Worm (Caenorhabditis elegans): ENCODE data around the gene try-8.

Gene try-8

DNA sequence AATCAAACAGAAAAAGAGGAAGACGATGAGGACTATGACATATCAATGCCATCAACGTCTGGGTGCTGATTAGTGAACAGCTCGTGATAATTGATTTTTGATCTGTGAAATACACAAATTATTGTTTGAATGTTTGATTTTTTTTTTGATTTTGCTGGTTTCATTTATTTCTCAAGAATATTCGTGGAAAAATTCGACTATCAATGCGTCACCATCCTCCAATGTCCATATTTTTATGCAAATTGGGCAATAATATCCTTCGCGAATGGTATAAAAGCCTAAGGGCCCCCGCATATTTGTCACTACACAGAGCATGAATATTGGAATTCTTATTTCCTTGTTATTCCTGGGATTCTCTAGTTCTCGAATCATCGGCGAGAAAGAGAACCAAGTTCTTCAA lies 14.3 kb downstream of the try-8 start, which contains the start of gene try-13:
Gene try-13 (plus strand): TSS at position 301 of the 400 bp plus-strand sequence.
- TF ChIP-seq pag-3 (tag; optimal IDR thresholded peaks at IDR 0.05; ENCODE audit: borderline replicate concordance, insufficient read depth) (no peak), efl-1 (optimal IDR thresholded peaks at IDR 0.05) (no peak), efl-1 (GFP tag; optimal IDR thresholded peaks at IDR 0.05 in 1 of 2) (peak in 1 of 2 experiments; percentile 36)

DNA sequence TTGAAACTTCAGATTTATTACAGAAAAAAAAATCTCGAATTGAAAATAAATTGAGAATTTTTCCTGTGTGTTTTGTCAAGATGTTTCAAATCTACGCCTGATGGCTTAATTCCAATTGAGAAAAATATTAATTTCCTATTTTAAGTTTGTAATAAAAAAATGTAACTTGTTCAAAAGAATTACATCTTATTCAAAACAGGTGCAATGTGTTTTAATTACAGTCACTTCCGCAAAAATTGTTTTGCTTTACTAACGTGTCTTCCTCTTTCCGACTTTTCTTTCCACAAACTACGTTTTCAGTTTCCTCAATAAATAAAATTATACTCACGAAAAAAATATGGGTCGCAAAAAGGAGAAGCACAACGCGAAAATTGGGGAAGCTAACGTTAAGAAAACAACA lies 16.2 kb downstream of the try-8 start, which contains the start of gene F25E5.16:
Gene F25E5.16 (plus strand): TSS at position 301 of the 400 bp plus-strand sequence.
- TF ChIP-seq efl-1 (optimal IDR thresholded peaks at IDR 0.05), result no peak
- peak in 1 of 2 experiments; percentile 58 for TF ChIP-seq efl-1 (GFP tag; optimal IDR thresholded peaks at IDR 0.05 in 1 of 2)
- TF ChIP-seq tlp-1 (tag; optimal IDR thresholded peaks at IDR 0.05), result no peak

DNA sequence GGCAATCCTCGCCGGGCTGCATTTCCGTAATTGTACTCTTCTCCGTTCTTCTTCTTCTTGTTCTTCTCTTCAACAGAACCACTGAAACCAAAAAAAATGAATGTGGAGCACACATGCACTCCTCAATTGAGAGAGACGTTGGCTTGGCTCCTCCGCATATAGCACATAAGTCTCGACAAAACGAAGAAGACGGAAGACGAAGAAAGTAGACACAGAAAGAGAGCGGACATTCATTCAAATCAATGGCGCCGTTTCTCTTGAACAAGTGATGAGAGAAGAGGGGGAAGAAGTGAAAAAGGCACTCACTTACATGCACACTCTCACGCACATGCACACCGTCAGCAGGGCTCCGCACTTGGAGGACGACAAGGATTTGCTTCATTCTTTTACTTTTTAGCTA lies 16.6 kb downstream of the try-8 start, which contains the start of gene F25E5.9:
Gene F25E5.9 (minus strand): TSS at position 382 of the 400 bp plus-strand sequence.
- TF ChIP-seq tbx-2 (tag; optimal IDR thresholded peaks at IDR 0.05) (no peak), sptf-1 (tag; optimal IDR thresholded peaks at IDR 0.05) (no peak), zip-4 (GFP tag; optimal IDR thresholded peaks at IDR 0.05) (no peak), swsn-7 (tag; optimal IDR thresholded peaks at IDR 0.05) (no peak), efl-1 (optimal IDR thresholded peaks at IDR 0.05) (peak in 1 of 2 experiments; percentile 11), efl-1 (GFP tag; optimal IDR thresholded peaks at IDR 0.05 in 1 of 2) (no peak), egl-13 (tag; optimal IDR thresholded peaks at IDR 0.05) (no peak), lin-35 (GFP tag; optimal IDR thresholded peaks at IDR 0.05) (no peak), efl-3 (GFP tag; optimal IDR thresholded peaks at IDR 0.05) (no peak), ztf-11 (tag; optimal IDR thresholded peaks at IDR 0.05) (no peak), nhr-28 (tag; optimal IDR thresholded peaks at IDR 0.05) (no peak), irx-1 (tag; optimal IDR thresholded peaks at IDR 0.05) (no peak), fkh-10 (GFP tag; optimal IDR thresholded peaks at IDR 0.05) (peak; percentile 38), fos-1 (tag; optimal IDR thresholded peaks at IDR 0.05) (no peak), snpc-4 (tag; optimal IDR thresholded peaks at IDR 0.05) (no peak), nhr-11 (tag; optimal IDR thresholded peaks at IDR 0.05) (no peak), unc-86 (tag; optimal IDR thresholded peaks at IDR 0.05) (peak; percentile 5), dsc-1 (tag; optimal IDR thresholded peaks at IDR 0.05) (peak; percentile 2), rnt-1 (tag; optimal IDR thresholded peaks at IDR 0.05) (no peak), skn-1 (tag; optimal IDR thresholded peaks at IDR 0.05) (no peak), pag-3 (tag; optimal IDR thresholded peaks at IDR 0.05; ENCODE audit: borderline replicate concordance, insufficient read depth) (no peak), F16B12.6 (tag; optimal IDR thresholded peaks at IDR 0.05) (no peak), grh-1 (GFP tag; IDR thresholded peaks at IDR 0.05) (no peak), alr-1 (tag; optimal IDR thresholded peaks at IDR 0.05; ENCODE audit: borderline replicate concordance) (no peak), nhr-237 (tag; optimal IDR thresholded peaks at IDR 0.05) (no peak), unc-130 (tag; optimal IDR thresholded peaks at IDR 0.05) (no peak), ceh-63 (GFP tag; optimal IDR thresholded peaks at IDR 0.05) (no peak), isw-1 (GFP tag; IDR thresholded peaks at IDR 0.05) (no peak), nhr-47 (tag; optimal IDR thresholded peaks at IDR 0.05) (no peak), nhr-19 (GFP tag; conservative IDR thresholded peaks at IDR 0.05) (no peak; the same call in 1 of the 2 replicates), vab-15 (tag; optimal IDR thresholded peaks at IDR 0.05) (no peak), sox-4 (tag; optimal IDR thresholded peaks at IDR 0.05) (no peak), mdl-1 (tag; optimal IDR thresholded peaks at IDR 0.05) (no peak), lin-14 (GFP tag; optimal IDR thresholded peaks at IDR 0.05) (peak; percentile 86), sup-37 (GFP tag; optimal IDR thresholded peaks at IDR 0.05) (no peak), aly-2 (tag; optimal IDR thresholded peaks at IDR 0.05) (no peak), blmp-1 (tag; optimal IDR thresholded peaks at IDR 0.05) (no peak), C34B4.2 (tag; optimal IDR thresholded peaks at IDR 0.05) (no peak), lin-15B (tag; optimal IDR thresholded peaks at IDR 0.05) (no peak), ets-5 (GFP tag; IDR thresholded peaks at IDR 0.05) (no peak), ztf-4 (tag; optimal IDR thresholded peaks at IDR 0.05) (no peak), lir-3 (tag; optimal IDR thresholded peaks at IDR 0.05; ENCODE audit: poor library complexity) (no peak), lsy-2 (tag; optimal IDR thresholded peaks at IDR 0.05) (peak in 1 of 2 experiments; percentile 27), snu-23 (GFP tag; optimal IDR thresholded peaks at IDR 0.05) (no peak), nhr-90 (tag; optimal IDR thresholded peaks at IDR 0.05; ENCODE audit: poor library complexity) (no peak), pqm-1 (tag; optimal IDR thresholded peaks at IDR 0.05) (no peak), egl-27 (tag; optimal IDR thresholded peaks at IDR 0.05) (no peak)
